Fruit fly (Drosophila melanogaster): Measurements from ENCODE around the gene CG17328.
A peak's percentile ranks its signal among the peaks of the same experiment; 100 is the strongest.

CG17328 gene

dm6 chr2L:16281419-16282076, 18.2 kb upstream of the CG17328 start:
- TF ChIP-seq EcR (GFP tag; optimal IDR thresholded peaks at IDR 0.05) = no peak
- peak; percentile 45 for TF ChIP-seq Dll (optimal IDR thresholded peaks at IDR 0.05)

- TF ChIP-seq EcR (GFP tag; optimal IDR thresholded peaks at IDR 0.05) (peak in 1 of 2 experiments; percentile 78), pan (optimal IDR thresholded peaks at IDR 0.05) (no peak), Dll (optimal IDR thresholded peaks at IDR 0.05) (no peak), psq (optimal IDR thresholded peaks at IDR 0.05) (no peak)
Observed at dm6 chr2L:16282077-16282471, 17.7 kb upstream of the CG17328 start.

- TF ChIP-seq usp (GFP tag; optimal IDR thresholded peaks at IDR 0.05) = no peak
- peak in 1 of 2 experiments; percentile 15 for TF ChIP-seq EcR (GFP tag; optimal IDR thresholded peaks at IDR 0.05)
Observed at dm6 chr2L:16282856-16283255, 16.9 kb upstream of the CG17328 start.

- TF ChIP-seq usp (GFP tag; optimal IDR thresholded peaks at IDR 0.05) (no peak), psq (optimal IDR thresholded peaks at IDR 0.05) (no peak), Dll (optimal IDR thresholded peaks at IDR 0.05) (peak; percentile 76), EcR (GFP tag; optimal IDR thresholded peaks at IDR 0.05) (peak in 1 of 2 experiments; percentile 45), CG8478 (optimal IDR thresholded peaks at IDR 0.05) (peak; percentile 58), pan (optimal IDR thresholded peaks at IDR 0.05) (no peak)
Observed at dm6 chr2L:16284306-16285299, 15.1 kb upstream of the CG17328 start.

- TF ChIP-seq psq (optimal IDR thresholded peaks at IDR 0.05) (no peak), Dll (optimal IDR thresholded peaks at IDR 0.05) (no peak), EcR (GFP tag; optimal IDR thresholded peaks at IDR 0.05) (no peak), pan (optimal IDR thresholded peaks at IDR 0.05) (no peak), CG8478 (optimal IDR thresholded peaks at IDR 0.05) (no peak), usp (GFP tag; optimal IDR thresholded peaks at IDR 0.05) (no peak)
Observed at dm6 chr2L:16285692-16286359, 13.9 kb upstream of the CG17328 start.

dm6 chr2L:16286360-16287005, 13.3 kb upstream of the CG17328 start:
- TF ChIP-seq Dll (optimal IDR thresholded peaks at IDR 0.05) (peak; percentile 67), CG8478 (optimal IDR thresholded peaks at IDR 0.05) (no peak)

dm6 chr2L:16287006-16287601, 12.6 kb upstream of the CG17328 start:
- TF ChIP-seq psq (optimal IDR thresholded peaks at IDR 0.05) = no peak
- TF ChIP-seq EcR (GFP tag; optimal IDR thresholded peaks at IDR 0.05) = no peak
- TF ChIP-seq usp (GFP tag; optimal IDR thresholded peaks at IDR 0.05) = no peak

dm6 chr2L:16287602-16288392, 11.9 kb upstream of the CG17328 start, which contains the start of the genes crp and pkaap:
Gene crp (minus strand): TSS chr2L:16287730.
Gene pkaap (plus strand): TSS chr2L:16288290.
- no peak for TF ChIP-seq usp (GFP tag; optimal IDR thresholded peaks at IDR 0.05)
- no peak for TF ChIP-seq CG8478 (optimal IDR thresholded peaks at IDR 0.05)
- TF ChIP-seq Dll (optimal IDR thresholded peaks at IDR 0.05) = no peak
- no peak for TF ChIP-seq EcR (GFP tag; optimal IDR thresholded peaks at IDR 0.05)
- TF ChIP-seq psq (optimal IDR thresholded peaks at IDR 0.05) = no peak
- TF ChIP-seq pan (optimal IDR thresholded peaks at IDR 0.05) = no peak

- TF ChIP-seq pan (optimal IDR thresholded peaks at IDR 0.05) (no peak), psq (optimal IDR thresholded peaks at IDR 0.05) (no peak), usp (GFP tag; optimal IDR thresholded peaks at IDR 0.05) (no peak), Dll (optimal IDR thresholded peaks at IDR 0.05) (no peak), EcR (GFP tag; optimal IDR thresholded peaks at IDR 0.05) (no peak), CG8478 (optimal IDR thresholded peaks at IDR 0.05) (no peak)
Observed at dm6 chr2L:16288393-16288731, 11.4 kb upstream of the CG17328 start.

dm6 chr2L:16290984-16291383, 8.8 kb upstream of the CG17328 start, which contains the start of gene CG17329:
Gene CG17329 (plus strand): TSS chr2L:16291284.
- TF ChIP-seq pan (optimal IDR thresholded peaks at IDR 0.05) (no peak), usp (GFP tag; optimal IDR thresholded peaks at IDR 0.05) (no peak), EcR (GFP tag; optimal IDR thresholded peaks at IDR 0.05) (no peak), CG8478 (optimal IDR thresholded peaks at IDR 0.05) (no peak), psq (optimal IDR thresholded peaks at IDR 0.05) (no peak), Dll (optimal IDR thresholded peaks at IDR 0.05) (no peak)

- TF ChIP-seq CG8478 (optimal IDR thresholded peaks at IDR 0.05) = no peak
- TF ChIP-seq psq (optimal IDR thresholded peaks at IDR 0.05) = no peak
- TF ChIP-seq Dll (optimal IDR thresholded peaks at IDR 0.05) = no peak
- TF ChIP-seq pan (optimal IDR thresholded peaks at IDR 0.05) = no peak
- no peak for TF ChIP-seq EcR (GFP tag; optimal IDR thresholded peaks at IDR 0.05)
- TF ChIP-seq usp (GFP tag; optimal IDR thresholded peaks at IDR 0.05) = no peak
Observed at dm6 chr2L:16292975-16293501, 6.7 kb upstream of the CG17328 start, which contains the start of gene CG13258. Gene CG13258 (minus strand): TSS chr2L:16293025.
